Fruit fly (Drosophila melanogaster): ENCODE results near the gene CG2680.

Gene CG2680

DNA sequence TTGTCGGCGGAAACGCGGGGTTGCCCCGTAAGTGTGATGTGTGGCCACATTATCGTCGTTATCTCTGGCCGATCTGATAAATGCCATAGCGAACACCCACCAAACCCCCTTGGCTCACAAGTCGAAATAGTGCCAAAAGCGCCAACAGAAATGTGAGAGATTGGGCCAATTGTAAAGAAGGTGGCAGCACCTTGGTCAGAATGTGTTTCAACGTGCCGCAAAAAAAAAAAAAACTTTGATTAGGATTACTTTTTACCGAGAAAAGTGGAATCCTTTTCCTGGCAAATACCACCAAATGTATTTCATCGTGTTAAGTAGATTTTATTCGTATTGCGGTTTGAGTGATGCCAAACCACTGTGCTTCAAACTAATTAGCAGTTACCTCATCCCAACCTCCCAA is 35.8 kb upstream of the CG2680 start (continued):
- peak; percentile 83 for TF ChIP-seq ERR (GFP tag; optimal IDR thresholded peaks at IDR 0.05)
- TF ChIP-seq CG17328 (GFP tag; IDR thresholded peaks at IDR 0.05) = peak; percentile 82
- TF ChIP-seq Xbp1 (GFP tag; optimal IDR thresholded peaks at IDR 0.05) = peak; percentile 74
- no peak for TF ChIP-seq cg (GFP tag; optimal IDR thresholded peaks at IDR 0.05)
- TF ChIP-seq dm (GFP tag; optimal IDR thresholded peaks at IDR 0.05) = peak; percentile 59
- peak; percentile 56 for TF ChIP-seq Six4 (GFP tag; optimal IDR thresholded peaks at IDR 0.05)
- no peak for TF ChIP-seq inv (GFP tag; IDR thresholded peaks at IDR 0.05; ENCODE audit: partially characterized antibody)
- peak; percentile 73; the same call in 1 of the 2 replicates for TF ChIP-seq Adf1 (GFP tag; IDR thresholded peaks at IDR 0.05)
- peak; percentile 52 for TF ChIP-seq CG3995 (GFP tag; optimal IDR thresholded peaks at IDR 0.05)
- TF ChIP-seq Lhr (GFP tag; optimal IDR thresholded peaks at IDR 0.05) = no peak
- peak; percentile 31 for TF ChIP-seq en (GFP tag; optimal IDR thresholded peaks at IDR 0.05)
- peak; percentile 6 for TF ChIP-seq gcm (GFP tag; optimal IDR thresholded peaks at IDR 0.05)
- TF ChIP-seq Sox102F (GFP tag; optimal IDR thresholded peaks at IDR 0.05) = peak; percentile 79
- peak; percentile 50 for TF ChIP-seq pum (GFP tag; optimal IDR thresholded peaks at IDR 0.05)
- peak; percentile 41 for TF ChIP-seq CG5180 (GFP tag; optimal IDR thresholded peaks at IDR 0.05)
- TF ChIP-seq slou (GFP tag; optimal IDR thresholded peaks at IDR 0.05) = peak; percentile 44
- no peak for TF ChIP-seq hth (optimal IDR thresholded peaks at IDR 0.05)
- TF ChIP-seq pho (GFP tag; optimal IDR thresholded peaks at IDR 0.05) = peak; percentile 87
- TF ChIP-seq CG1529 (GFP tag; optimal IDR thresholded peaks at IDR 0.05) = no peak
- TF ChIP-seq Antp (GFP tag; optimal IDR thresholded peaks at IDR 0.05) = peak; percentile 88
- TF ChIP-seq emc (GFP tag; optimal IDR thresholded peaks at IDR 0.05) = peak; percentile 61
- TF ChIP-seq CG4282 (GFP tag; optimal IDR thresholded peaks at IDR 0.05) = peak; percentile 75
- peak; percentile 78 for TF ChIP-seq maf-S (GFP tag; optimal IDR thresholded peaks at IDR 0.05)
- peak; percentile 56 for TF ChIP-seq CG16815 (GFP tag; optimal IDR thresholded peaks at IDR 0.05)
- peak; percentile 73 for TF ChIP-seq E2f2 (GFP tag; IDR thresholded peaks at IDR 0.05)
- no peak for TF ChIP-seq tna (GFP tag; IDR thresholded peaks at IDR 0.05; ENCODE audit: partially characterized antibody)
- peak; percentile 76 for TF ChIP-seq CG14667 (GFP tag; IDR thresholded peaks at IDR 0.05)
- TF ChIP-seq exex (tag; optimal IDR thresholded peaks at IDR 0.05) = peak; percentile 85
- TF ChIP-seq sna (GFP tag; IDR thresholded peaks at IDR 0.05; ENCODE audit: partially characterized antibody) = no peak
- peak; percentile 77 for TF ChIP-seq klu (GFP tag; IDR thresholded peaks at IDR 0.05)
- peak; percentile 28 for TF ChIP-seq CG4617 (GFP tag; optimal IDR thresholded peaks at IDR 0.05; ENCODE audit: borderline replicate concordance)
- TF ChIP-seq ind (GFP tag; optimal IDR thresholded peaks at IDR 0.05) = peak; percentile 86
- peak; percentile 55; the same call in 1 of the 2 replicates for TF ChIP-seq ara (GFP tag; IDR thresholded peaks at IDR 0.05)
- peak; percentile 83 for TF ChIP-seq seq (GFP tag; IDR thresholded peaks at IDR 0.05)
- peak; percentile 91 for TF ChIP-seq Aef1 (GFP tag; IDR thresholded peaks at IDR 0.05)
- TF ChIP-seq HLH4C (GFP tag; IDR thresholded peaks at IDR 0.05; ENCODE audit: partially characterized antibody) = no peak
- peak; percentile 85 for TF ChIP-seq CG34422 (GFP tag; IDR thresholded peaks at IDR 0.05)
- no peak for TF ChIP-seq Hr39 (optimal IDR thresholded peaks at IDR 0.05)
- TF ChIP-seq CG33213 (GFP tag; optimal IDR thresholded peaks at IDR 0.05) = peak; percentile 59
- peak; percentile 58 for TF ChIP-seq NK7.1 (GFP tag; optimal IDR thresholded peaks at IDR 0.05)
- TF ChIP-seq Mrtf (GFP tag; IDR thresholded peaks at IDR 0.05) = peak; percentile 85
- TF ChIP-seq Kr (GFP tag; optimal IDR thresholded peaks at IDR 0.05) = no peak
- peak; percentile 78 for TF ChIP-seq bab2 (GFP tag; optimal IDR thresholded peaks at IDR 0.05)
- peak; percentile 95 for TF ChIP-seq CG2120 (GFP tag; optimal IDR thresholded peaks at IDR 0.05)
- TF ChIP-seq Ptx1 (GFP tag; IDR thresholded peaks at IDR 0.05) = peak; percentile 90
- TF ChIP-seq nom (GFP tag; optimal IDR thresholded peaks at IDR 0.05) = no peak
- TF ChIP-seq CG3407 (GFP tag; optimal IDR thresholded peaks at IDR 0.05) = no peak
- TF ChIP-seq Pdp1 (GFP tag; optimal IDR thresholded peaks at IDR 0.05) = peak; percentile 77 to 82
- peak; percentile 65 for TF ChIP-seq CG13775 (GFP tag; optimal IDR thresholded peaks at IDR 0.05)
- peak; percentile 79 for TF ChIP-seq fu2 (GFP tag; optimal IDR thresholded peaks at IDR 0.05)
- TF ChIP-seq CG10147 (GFP tag; optimal IDR thresholded peaks at IDR 0.05) = peak; percentile 35
- no peak for TF ChIP-seq ro (GFP tag; IDR thresholded peaks at IDR 0.05)

Measured in whole organism, embryonic.